Worm (Caenorhabditis elegans): ENCODE results near the gene srh-60.

DNA sequence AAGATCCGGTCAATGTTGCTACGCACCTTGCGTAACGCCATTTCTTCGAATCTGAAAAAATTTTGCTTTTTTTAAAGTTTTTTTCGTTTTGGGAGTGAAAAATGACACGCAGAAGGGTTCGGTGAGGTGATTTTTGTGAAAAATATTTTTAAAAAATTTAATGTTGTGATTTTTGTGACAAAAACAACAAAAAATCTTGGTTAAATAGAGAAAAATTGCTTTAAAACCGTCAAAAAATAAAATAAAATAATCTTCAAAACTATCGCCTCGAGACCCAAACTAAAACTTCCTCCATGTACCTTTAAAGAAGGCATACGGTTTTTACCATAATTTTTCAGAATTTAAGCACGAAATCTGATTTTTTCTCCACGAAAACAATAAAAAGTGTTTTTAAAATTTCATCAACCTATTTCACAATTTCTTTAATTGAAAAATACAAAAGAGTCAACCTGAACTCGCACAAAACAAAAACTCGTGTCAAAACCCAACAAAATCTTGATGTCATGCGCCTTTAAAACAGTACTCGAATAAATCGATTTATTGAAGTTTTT, 37.0 kb upstream of the srh-60 start, which contains the start of gene apd-3:
- TF ChIP-seq R02D3.7 (tag; optimal IDR thresholded peaks at IDR 0.05) (no peak), mab-5 (tag; optimal IDR thresholded peaks at IDR 0.05) (no peak), lin-13 (GFP tag; optimal IDR thresholded peaks at IDR 0.05) (no peak), snpc-4 (tag; optimal IDR thresholded peaks at IDR 0.05) (no peak)
